Fruit fly (Drosophila melanogaster): ENCODE results near the gene sky.

dm6 chr2L:20923088-20923571, 4.4 kb upstream of the sky start:
- TF ChIP-seq CG34367 (tag; optimal IDR thresholded peaks at IDR 0.05) (no peak), CG14655 (GFP tag; optimal IDR thresholded peaks at IDR 0.05) (no peak), Ets98B (GFP tag; IDR thresholded peaks at IDR 0.05) (no peak), CG12605 (GFP tag; IDR thresholded peaks at IDR 0.05) (no peak), Pif1A (GFP tag; optimal IDR thresholded peaks at IDR 0.05) (no peak), CG8301 (tag; optimal IDR thresholded peaks at IDR 0.05) (no peak), CG13204 (GFP tag; optimal IDR thresholded peaks at IDR 0.05) (no peak), CG8159 (tag; optimal IDR thresholded peaks at IDR 0.05) (no peak), CG15710 (tag; optimal IDR thresholded peaks at IDR 0.05) (no peak), CG9948 (tag; optimal IDR thresholded peaks at IDR 0.05) (no peak), EcR (GFP tag; optimal IDR thresholded peaks at IDR 0.05) (no peak), CG10348 (GFP tag; IDR thresholded peaks at IDR 0.05) (no peak), fd96Ca (GFP tag; IDR thresholded peaks at IDR 0.05) (no peak)

Measured in whole organism, pupa.